Worm (Caenorhabditis elegans) whole organism, L4 larva: ENCODE data around the gene T26C5.4.

Experiments
- F49E8.2 ChIP-seq: sonication (generic microtip); optimal IDR thresholded peaks from 2 replicates; lab custom pipeline; 2016; ENCODE audit warnings: missing compliant biosample characterization, mild to moderate bottlenecking, missing genetic modification characterization, borderline replicate concordance
- T20F7.1 ChIP-seq: fragments of 200-800 bp; sonication (Bioruptor generic); optimal IDR thresholded peaks from 2 replicates; lab custom pipeline; 2018; ENCODE audit warnings: mild to moderate bottlenecking, missing genetic modification characterization, missing compliant biosample characterization
- T26A8.4 ChIP-seq: fragments of 200-800 bp; sonication (Bioruptor generic); IDR thresholded peaks from 2 replicates; pipeline ENCODE4 v1.3.6; 2022; ENCODE audit warnings: missing genetic modification characterization, missing compliant biosample characterization
- Y105C5A.15 ChIP-seq: fragments of 200-800 bp; sonication (Bioruptor generic); IDR thresholded peaks from 2 replicates; pipeline ENCODE4 v1.3.6; 2022; ENCODE audit warnings: missing genetic modification characterization, missing compliant biosample characterization
- Y75B8A.6 ChIP-seq: fragments of 200-800 bp; sonication (Bioruptor generic); IDR thresholded peaks from 2 replicates; pipeline ENCODE4 v1.3.6; 2022; ENCODE audit warnings: missing genetic modification reagents, missing genetic modification characterization, missing compliant biosample characterization
- aha-1 ChIP-seq: fragments of 150-350 bp; peaks from one replicate; lab custom pipeline; 2014; ENCODE audit warnings: missing biosample characterization, missing genetic modification characterization
- aly-2 ChIP-seq: sonication (generic microtip); optimal IDR thresholded peaks from 2 replicates; lab custom pipeline; 2018; ENCODE audit warnings: missing biosample characterization, missing genetic modification characterization
- ceh-20 ChIP-seq: fragments of 200-800 bp; sonication (Bioruptor generic); IDR thresholded peaks from 2 replicates; pipeline ENCODE4 v1.3.6; 2022; ENCODE audit warnings: missing genetic modification reagents, missing genetic modification characterization, missing compliant biosample characterization
- ceh-28 ChIP-seq: fragments of 150-350 bp; optimal IDR thresholded peaks from 2 replicates; lab custom pipeline; 2014; ENCODE audit warnings: missing biosample characterization, missing genetic modification reagents, missing genetic modification characterization
- ceh-32 ChIP-seq: sonication (generic microtip); optimal IDR thresholded peaks from 2 replicates; lab custom pipeline; 2016; ENCODE audit warnings: mild to moderate bottlenecking, missing genetic modification characterization, missing compliant biosample characterization; ENCODE audit not compliant: poor library complexity
- ceh-62 ChIP-seq: sonication (generic microtip); optimal IDR thresholded peaks from 2 replicates; lab custom pipeline; 2017; ENCODE audit warnings: missing biosample characterization, missing genetic modification characterization
- ces-1 ChIP-seq: fragments of 150-350 bp; sonication (generic microtip); optimal IDR thresholded peaks from 4 replicates; lab custom pipeline; 2014; ENCODE audit warnings: missing biosample characterization, missing genetic modification reagents, missing genetic modification characterization
- ctbp-1 ChIP-seq: fragments of 200-800 bp; sonication (Bioruptor generic); IDR thresholded peaks from 2 replicates; pipeline ENCODE4 v1.3.6; 2022; ENCODE audit warnings: missing genetic modification reagents, missing genetic modification characterization, missing compliant biosample characterization
- daf-16 ChIP-seq, 3 experiments: sonication (generic microtip); optimal IDR thresholded peaks; 2 replicates each; lab custom pipeline; 2016 to 2017; ENCODE audit warnings: missing genetic modification characterization in 3 of 3, missing genetic modification reagents in 3 of 3, mild to moderate bottlenecking in 2 of 3, missing compliant biosample characterization in 2 of 3, missing biosample characterization in 1 of 3, moderate library complexity in 1 of 3
- daf-19 ChIP-seq: fragments of 200-800 bp; sonication (Bioruptor generic); conservative IDR thresholded peaks from 2 replicates; pipeline ENCODE4 v1.3.6; 2022; ENCODE audit warnings: missing genetic modification characterization, missing compliant biosample characterization
- daf-8 ChIP-seq: fragments of 200-800 bp; sonication (Bioruptor generic); IDR thresholded peaks from 2 replicates; pipeline ENCODE4 v1.3.6; 2022; ENCODE audit warnings: missing genetic modification characterization, missing compliant biosample characterization
- dmd-6 ChIP-seq: fragments of 200-800 bp; sonication (Bioruptor generic); IDR thresholded peaks from 2 replicates; pipeline ENCODE4 v1.3.6; 2022; ENCODE audit warnings: missing genetic modification reagents, missing genetic modification characterization, missing compliant biosample characterization
- dmd-8 ChIP-seq: fragments of 200-800 bp; sonication (Bioruptor generic); IDR thresholded peaks from 2 replicates; pipeline ENCODE4 v1.3.6; 2022; ENCODE audit warnings: missing genetic modification characterization, missing compliant biosample characterization
- duxl-1 ChIP-seq: sonication (generic microtip); optimal IDR thresholded peaks from 2 replicates; lab custom pipeline; 2016; ENCODE audit warnings: mild to moderate bottlenecking, missing genetic modification characterization, moderate library complexity, missing compliant biosample characterization; ENCODE audit not compliant: poor library complexity
- hif-1 ChIP-seq, 2 experiments: sonication (generic microtip); optimal IDR thresholded peaks; 2 replicates each; lab custom pipeline; 2016 to 2017; ENCODE audit warnings: missing compliant biosample characterization in 2 of 2, missing genetic modification characterization in 2 of 2, missing genetic modification reagents in 2 of 2, missing genotype in 2 of 2, mild to moderate bottlenecking in 1 of 2
- hlh-30 ChIP-seq: sonication (generic microtip); optimal IDR thresholded peaks from 2 replicates; lab custom pipeline; 2017; ENCODE audit warnings: antibody characterized with exemption, mild to moderate bottlenecking, missing genetic modification characterization, missing compliant biosample characterization; ENCODE audit not compliant: insufficient read depth
- hmg-1.1 ChIP-seq: fragments of 200-800 bp; sonication (Bioruptor generic); IDR thresholded peaks from 2 replicates; pipeline ENCODE4 v1.3.6; 2022; ENCODE audit warnings: missing genetic modification reagents, missing genetic modification characterization, missing compliant biosample characterization
- lin-13 ChIP-seq: fragments of 150-350 bp; optimal IDR thresholded peaks from 2 replicates; lab custom pipeline; 2014; ENCODE audit warnings: missing biosample characterization, missing genetic modification reagents, missing genetic modification characterization
- madf-9 ChIP-seq: fragments of 200-800 bp; sonication (Bioruptor generic); conservative IDR thresholded peaks from 2 replicates; pipeline ENCODE4 v1.3.6; 2022; ENCODE audit warnings: missing genetic modification reagents, missing genetic modification characterization, missing compliant biosample characterization
- mep-1 ChIP-seq: fragments of 150-350 bp; sonication (generic microtip); optimal IDR thresholded peaks from 3 replicates; lab custom pipeline; 2014; ENCODE audit warnings: missing biosample characterization, missing genetic modification characterization
- mes-2 ChIP-seq: sonication (generic microtip); optimal IDR thresholded peaks from 2 replicates; lab custom pipeline; 2016; ENCODE audit warnings: missing genotype, mild to moderate bottlenecking, missing genetic modification characterization, missing compliant biosample characterization; ENCODE audit not compliant: poor library complexity, severe bottlenecking
- mxl-2 ChIP-seq: fragments of 200-800 bp; sonication (Bioruptor generic); conservative IDR thresholded peaks from 2 replicates; pipeline ENCODE4 v1.3.6; 2022; ENCODE audit warnings: missing genetic modification reagents, missing genetic modification characterization, missing compliant biosample characterization
- mxl-3 ChIP-seq: fragments of 200-800 bp; sonication (Bioruptor generic); optimal IDR thresholded peaks from 2 replicates; lab custom pipeline; 2018; ENCODE audit warnings: mild to moderate bottlenecking, missing genetic modification characterization, missing compliant biosample characterization
- nhr-102 ChIP-seq: sonication (generic microtip); optimal IDR thresholded peaks from 2 replicates; lab custom pipeline; 2016; ENCODE audit warnings: mild to moderate bottlenecking, missing genetic modification characterization, moderate library complexity, missing compliant biosample characterization
- nhr-11 ChIP-seq: fragments of 150-350 bp; optimal IDR thresholded peaks from 2 replicates; lab custom pipeline; 2014; ENCODE audit warnings: missing biosample characterization, missing genetic modification characterization
- nhr-111 ChIP-seq: fragments of 200-800 bp; sonication (Bioruptor generic); optimal IDR thresholded peaks from 2 replicates; lab custom pipeline; 2018; ENCODE audit warnings: mild to moderate bottlenecking, missing genetic modification characterization, missing compliant biosample characterization
- nhr-41 ChIP-seq: fragments of 200-800 bp; sonication (Bioruptor generic); IDR thresholded peaks from 2 replicates; pipeline ENCODE4 v1.3.6; 2022; ENCODE audit warnings: missing genetic modification reagents, missing genetic modification characterization, missing compliant biosample characterization
- nhr-42 ChIP-seq: fragments of 200-800 bp; sonication (Bioruptor generic); IDR thresholded peaks from 2 replicates; pipeline ENCODE4 v1.3.6; 2022; ENCODE audit warnings: missing genetic modification characterization, missing compliant biosample characterization
- nhr-48 ChIP-seq: sonication (generic microtip); optimal IDR thresholded peaks from 2 replicates; lab custom pipeline; 2016; ENCODE audit warnings: mild to moderate bottlenecking, missing genetic modification characterization, missing compliant biosample characterization
- nhr-76 ChIP-seq: fragments of 150-350 bp; optimal IDR thresholded peaks from 2 replicates; lab custom pipeline; 2014; ENCODE audit warnings: missing biosample characterization, missing genetic modification characterization
- php-3 ChIP-seq: fragments of 200-800 bp; sonication (Bioruptor generic); IDR thresholded peaks from 2 replicates; pipeline ENCODE4 v1.3.6; 2022; ENCODE audit warnings: missing genetic modification reagents, missing genetic modification characterization, missing compliant biosample characterization
- pqm-1 ChIP-seq: sonication (generic microtip); optimal IDR thresholded peaks from 2 replicates; lab custom pipeline; 2017; ENCODE audit warnings: missing biosample characterization, missing genetic modification characterization
- set-16 ChIP-seq: fragments of 200-800 bp; sonication (Bioruptor generic); IDR thresholded peaks from 2 replicates; pipeline ENCODE4 v1.3.6; 2022; ENCODE audit warnings: missing genetic modification reagents, missing genetic modification characterization, missing compliant biosample characterization
- skn-1 ChIP-seq: fragments of 150-350 bp; optimal IDR thresholded peaks from 2 replicates; lab custom pipeline; 2014; ENCODE audit warnings: missing biosample characterization, missing genetic modification characterization
- snpc-1.2 ChIP-seq: fragments of 200-800 bp; sonication (Bioruptor generic); IDR thresholded peaks from 2 replicates; pipeline ENCODE4 v1.3.6; 2022; ENCODE audit warnings: missing genetic modification reagents, missing genetic modification characterization, missing compliant biosample characterization
- snpc-4 ChIP-seq: fragments of 150-350 bp; optimal IDR thresholded peaks from 2 replicates; lab custom pipeline; 2014; ENCODE audit warnings: missing biosample characterization, missing genetic modification characterization
- tag-97 ChIP-seq: fragments of 200-800 bp; sonication (Bioruptor generic); IDR thresholded peaks from 2 replicates; pipeline ENCODE4 v1.3.6; 2022; ENCODE audit warnings: missing genetic modification characterization, missing compliant biosample characterization
- unc-130 ChIP-seq: sonication (generic microtip); optimal IDR thresholded peaks from 2 replicates; lab custom pipeline; 2016; ENCODE audit warnings: missing genetic modification reagents, missing genetic modification characterization, missing compliant biosample characterization
- unc-39 ChIP-seq: sonication (generic microtip); optimal IDR thresholded peaks from 2 replicates; lab custom pipeline; 2017; ENCODE audit warnings: missing biosample characterization, missing genetic modification characterization
- unc-62 ChIP-seq, 3 experiments: fragments of 150-350 bp in 1 of 3; sonication (generic microtip); optimal IDR thresholded peaks in 2 of 3; peaks in 1 of 3; 1 replicate in 1 of 3; 2 replicates in 2 of 3; lab custom pipeline; 2014 to 2017; ENCODE audit warnings: missing biosample characterization in 3 of 3, missing genetic modification characterization in 3 of 3, missing genetic modification reagents in 3 of 3, missing genotype in 1 of 3
- vab-7 ChIP-seq: fragments of 200-800 bp; sonication (Bioruptor generic); IDR thresholded peaks from 2 replicates; pipeline ENCODE4 v1.3.6; 2022; ENCODE audit warnings: missing genetic modification reagents, missing genetic modification characterization, missing compliant biosample characterization
- zag-1 ChIP-seq: fragments of 150-350 bp; optimal IDR thresholded peaks from 2 replicates; lab custom pipeline; 2014; ENCODE audit warnings: missing biosample characterization, missing genetic modification characterization

Gene T26C5.4

ce11 chrII:9285171-9286025, 35.1 kb upstream of the T26C5.4 start, which contains the start of gene mtrr-1 (continued):
- TF ChIP-seq php-3 (no peak), nhr-48 (tag; lab: Kevin White, UChicago) (no peak), snpc-1.2 (no peak), Y75B8A.6 (no peak), pqm-1 (tag; lab: Kevin White, UChicago) (no peak), set-16 (GFP tag; lab: Robert Waterston, UW) (no peak), nhr-11 (no peak), ceh-62 (tag; lab: Kevin White, UChicago) (no peak), hlh-30 (tag; lab: Kevin White, UChicago) (no peak), nhr-102 (tag; lab: Kevin White, UChicago) (no peak), nhr-76 (tag; lab: Kevin White, UChicago) (no peak), lin-13 (GFP tag; lab: Kevin White, UChicago) (no peak), nhr-111 (no peak), nhr-41 (GFP tag; lab: Robert Waterston, UW) (no peak), Y105C5A.15 (no peak), ceh-20 (GFP tag; lab: Robert Waterston, UW) (no peak), aha-1 (tag; lab: Kevin White, UChicago) (peak; percentile 61), dmd-6 (GFP tag; lab: Robert Waterston, UW) (peak; percentile 46), hmg-1.1 (no peak), ctbp-1 (peak; percentile 38; the same call in 1 of the 2 replicates), nhr-42 (no peak), unc-39 (no peak), madf-9 (GFP tag; lab: Robert Waterston, UW) (no peak), mes-2 (tag; lab: Kevin White, UChicago) (peak; percentile 39), hif-1 (tag; optimal IDR thresholded peaks at IDR 0.05; lab: Kevin White, UChicago) (no peak), unc-130 (GFP tag; lab: Kevin White, UChicago) (no peak), dmd-8 (GFP tag; lab: Robert Waterston, UW) (no peak), ceh-28 (tag; lab: Kevin White, UChicago) (no peak), aly-2 (no peak), F49E8.2 (no peak), vab-7 (no peak), ceh-32 (no peak), mxl-2 (no peak), unc-62 (GFP tag; optimal IDR thresholded peaks at IDR 0.05 in 1 of 2; lab: Kevin White, UChicago) (peak in 1 of 2 experiments; percentile 15), unc-62 (tag; optimal IDR thresholded peaks at IDR 0.05; lab: Kevin White, UChicago) (no peak), T20F7.1 (GFP tag; lab: Kevin White, UChicago) (no peak), ces-1 (GFP tag; lab: Kevin White, UChicago) (no peak), daf-19 (GFP tag; lab: Robert Waterston, UW) (no peak), duxl-1 (tag; lab: Kevin White, UChicago) (peak; percentile 43), zag-1 (no peak), daf-8 (GFP tag; lab: Robert Waterston, UW) (no peak), daf-16 (GFP tag; optimal IDR thresholded peaks at IDR 0.05; lab: Kevin White, UChicago) (peak in 1 of 2 experiments; percentile 48), daf-16 (tag; optimal IDR thresholded peaks at IDR 0.05; lab: Kevin White, UChicago) (no peak), snpc-4 (no peak), T26A8.4 (peak; percentile 71; the same call in 1 of the 2 replicates), skn-1 (no peak), tag-97 (GFP tag; lab: Robert Waterston, UW) (no peak), mxl-3 (GFP tag; lab: Kevin White, UChicago) (no peak), mep-1 (tag; lab: Kevin White, UChicago) (no peak)
